Worm (Caenorhabditis elegans) whole organism, dauer: ENCODE results near the gene mrps-16.

Source experiments
- unc-62 ChIP-seq: sonication (generic microtip); optimal IDR thresholded peaks from 2 replicates; lab custom pipeline; 2017; ENCODE audit warnings: missing biosample characterization, missing genetic modification reagents, missing genetic modification characterization

The mrps-16 gene

ce11 chrII:5473946-5474423, at the start of gene mrps-16:
mrps-16 (plus strand) TSS chrII:5474373.
- TF ChIP-seq unc-62, result no peak

ce11 chrII:5425633-5426032, 48.5 kb upstream of the mrps-16 start, which contains the start of gene F07F6.8:
F07F6.8 (minus strand) TSS chrII:5425733.
- no peak for TF ChIP-seq unc-62

ce11 chrII:5426054-5426453, 48.1 kb upstream of the mrps-16 start:
- TF ChIP-seq unc-62, result no peak

ce11 chrII:5426470-5426869, 47.7 kb upstream of the mrps-16 start:
- no peak for TF ChIP-seq unc-62

- no peak for TF ChIP-seq unc-62
These were observed 44.5 kb upstream of the mrps-16 start, which contains the start of the genes F07F6.4 and F07F6.2 for ce11 chrII:5429522-5430257. F07F6.4 (minus strand) TSS chrII:5429572. F07F6.2 (plus strand) TSS chrII:5430207.

ce11 chrII:5433069-5433468, 41.1 kb upstream of the mrps-16 start, which contains the start of gene srx-114:
srx-114 (minus strand) TSS chrII:5433169.
- no peak for TF ChIP-seq unc-62

ce11 chrII:5436833-5437232, 37.3 kb upstream of the mrps-16 start, which contains the start of gene dct-5:
dct-5 (minus strand) TSS chrII:5436933.
- no peak for TF ChIP-seq unc-62

ce11 chrII:5437586-5437985, 36.6 kb upstream of the mrps-16 start, which contains the start of gene F07F6.1:
F07F6.1 (plus strand) TSS chrII:5437886.
- no peak for TF ChIP-seq unc-62

- no peak for TF ChIP-seq unc-62
These were observed 27.7 kb upstream of the mrps-16 start, which contains the start of gene nmr-1 for ce11 chrII:5446506-5446905. nmr-1 (minus strand) TSS chrII:5446606.

ce11 chrII:5447381-5447780, 26.8 kb upstream of the mrps-16 start, which contains the start of gene cex-1:
cex-1 (plus strand) TSS chrII:5447681.
- TF ChIP-seq unc-62, result no peak

ce11 chrII:5449219-5449618, 25.0 kb upstream of the mrps-16 start:
- no peak for TF ChIP-seq unc-62

ce11 chrII:5449620-5450019, 24.6 kb upstream of the mrps-16 start:
- TF ChIP-seq unc-62, result no peak

- TF ChIP-seq unc-62, result no peak
These were observed 22.9 kb upstream of the mrps-16 start for ce11 chrII:5451278-5451677.

- no peak for TF ChIP-seq unc-62
These were observed 20.6 kb upstream of the mrps-16 start, which contains the start of gene dhs-5 for ce11 chrII:5453547-5453946. dhs-5 (plus strand) TSS chrII:5453847.

- no peak for TF ChIP-seq unc-62
These were observed 18.4 kb upstream of the mrps-16 start, which contains the start of gene daz-1 for ce11 chrII:5455650-5456355. daz-1 (plus strand) TSS chrII:5456305.

ce11 chrII:5458683-5459410, 15.3 kb upstream of the mrps-16 start:
- TF ChIP-seq unc-62, result no peak
